Worm (Caenorhabditis elegans) whole organism, L2 larva: ENCODE measurements around the gene R02F11.12.

Source experiments
- C34F6.9 ChIP-seq: fragments of 150-350 bp; optimal IDR thresholded peaks from 2 replicates; lab custom pipeline; 2014; ENCODE audit warnings: missing biosample characterization, missing genetic modification characterization
- F13H6.1 ChIP-seq: sonication (generic microtip); optimal IDR thresholded peaks from 2 replicates; lab custom pipeline; 2016; ENCODE audit warnings: missing genetic modification characterization, missing compliant biosample characterization
- R02D3.7 ChIP-seq: fragments of 150-350 bp; optimal IDR thresholded peaks from 2 replicates; lab custom pipeline; 2014; ENCODE audit warnings: missing biosample characterization, missing genetic modification characterization
- Y55F3AM.14 ChIP-seq: fragments of 200-800 bp; sonication (Bioruptor generic); optimal IDR thresholded peaks from 2 replicates; lab custom pipeline; 2018; ENCODE audit warnings: mild to moderate bottlenecking, missing genetic modification characterization, missing compliant biosample characterization
- ZK546.5 ChIP-seq: sonication (generic microtip); optimal IDR thresholded peaks from 2 replicates; lab custom pipeline; 2017; ENCODE audit warnings: missing biosample characterization, missing genetic modification characterization
- alr-1 ChIP-seq: fragments of 150-350 bp; optimal IDR thresholded peaks from 2 replicates; lab custom pipeline; 2014; ENCODE audit warnings: missing biosample characterization, missing genetic modification characterization
- aly-2 ChIP-seq: fragments of 150-350 bp; optimal IDR thresholded peaks from 2 replicates; lab custom pipeline; 2014; ENCODE audit warnings: missing biosample characterization, missing genetic modification characterization
- ama-1 ChIP-seq: fragments of 150-350 bp; optimal IDR thresholded peaks from 2 replicates; lab custom pipeline; 2018; ENCODE audit warnings: inconsistent platforms
- blmp-1 ChIP-seq: sonication (generic microtip); optimal IDR thresholded peaks from 2 replicates; lab custom pipeline; 2017; ENCODE audit warnings: missing genetic modification characterization, mild to moderate bottlenecking, missing compliant biosample characterization, antibody characterized with exemption, moderate library complexity; ENCODE audit not compliant: insufficient read depth
- ceh-16 ChIP-seq: fragments of 150-350 bp; optimal IDR thresholded peaks from 2 replicates; lab custom pipeline; 2014; ENCODE audit warnings: missing biosample characterization, missing genetic modification characterization
- ceh-82 ChIP-seq: fragments of 150-350 bp; optimal IDR thresholded peaks from 2 replicates; lab custom pipeline; 2014; ENCODE audit warnings: missing biosample characterization, missing genetic modification characterization
- crh-2 ChIP-seq: sonication (generic microtip); optimal IDR thresholded peaks from 2 replicates; lab custom pipeline; 2017; ENCODE audit warnings: missing biosample characterization, missing genetic modification characterization
- dmd-4 ChIP-seq: sonication (generic microtip); optimal IDR thresholded peaks from 2 replicates; lab custom pipeline; 2017; ENCODE audit warnings: missing biosample characterization, missing genetic modification characterization
- egl-27 ChIP-seq: sonication (generic microtip); optimal IDR thresholded peaks from 3 replicates; lab custom pipeline; 2017; ENCODE audit warnings: missing biosample characterization, missing genetic modification reagents, missing genetic modification characterization
- elt-1 ChIP-seq: fragments of 150-350 bp; optimal IDR thresholded peaks from 2 replicates; lab custom pipeline; 2014; ENCODE audit warnings: missing biosample characterization, missing genetic modification characterization
- fos-1 ChIP-seq: fragments of 150-350 bp; optimal IDR thresholded peaks from 2 replicates; lab custom pipeline; 2014; ENCODE audit warnings: missing biosample characterization, missing genetic modification characterization
- gmeb-1 ChIP-seq: fragments of 150-350 bp; optimal IDR thresholded peaks from 2 replicates; lab custom pipeline; 2014; ENCODE audit warnings: missing biosample characterization, missing genetic modification characterization
- lin-11 ChIP-seq: fragments of 150-350 bp; sonication (generic microtip); optimal IDR thresholded peaks from 2 replicates; lab custom pipeline; 2014; ENCODE audit warnings: missing biosample characterization, missing genetic modification characterization, inconsistent platforms, mixed read lengths
- lin-13 ChIP-seq: fragments of 150-350 bp; optimal IDR thresholded peaks from 2 replicates; lab custom pipeline; 2014; ENCODE audit warnings: missing biosample characterization, missing genetic modification reagents, missing genetic modification characterization
- lin-39 ChIP-seq: fragments of 150-350 bp; optimal IDR thresholded peaks from 2 replicates; lab custom pipeline; 2014; ENCODE audit warnings: missing biosample characterization, missing genetic modification reagents, missing genetic modification characterization
- lsy-2 ChIP-seq, 2 experiments: fragments of 150-350 bp in 1 of 2; sonication (generic microtip) in 1 of 2; optimal IDR thresholded peaks; 2 replicates each; lab custom pipeline; 2014 to 2017; ENCODE audit warnings: missing biosample characterization in 2 of 2, missing genetic modification characterization in 2 of 2
- mab-5 ChIP-seq: fragments of 150-350 bp; optimal IDR thresholded peaks from 2 replicates; lab custom pipeline; 2014; ENCODE audit warnings: missing biosample characterization, missing genetic modification characterization
- mdl-1 ChIP-seq, 2 experiments: fragments of 150-350 bp in 1 of 2; sonication (generic microtip) in 1 of 2; optimal IDR thresholded peaks; 2 replicates each; lab custom pipeline; 2017; ENCODE audit warnings: missing biosample characterization in 2 of 2, missing genetic modification characterization in 2 of 2
- nhr-12 ChIP-seq: fragments of 150-350 bp; optimal IDR thresholded peaks from 2 replicates; lab custom pipeline; 2014; ENCODE audit warnings: missing biosample characterization, missing genetic modification characterization
- nhr-129 ChIP-seq: fragments of 150-350 bp; optimal IDR thresholded peaks from 2 replicates; lab custom pipeline; 2014; ENCODE audit warnings: missing biosample characterization, missing genetic modification characterization
- nhr-21 ChIP-seq: fragments of 150-350 bp; optimal IDR thresholded peaks from 2 replicates; lab custom pipeline; 2014; ENCODE audit warnings: missing biosample characterization, missing genetic modification characterization
- nhr-25 ChIP-seq: fragments of 150-350 bp; sonication (generic microtip); optimal IDR thresholded peaks from 3 replicates; lab custom pipeline; 2014; ENCODE audit warnings: missing biosample characterization, missing genetic modification characterization
- nhr-6 ChIP-seq: fragments of 150-350 bp; optimal IDR thresholded peaks from 2 replicates; lab custom pipeline; 2014; ENCODE audit warnings: missing biosample characterization, missing genetic modification characterization
- nhr-77 ChIP-seq: fragments of 150-350 bp; optimal IDR thresholded peaks from 2 replicates; lab custom pipeline; 2014; ENCODE audit warnings: missing biosample characterization, missing genetic modification characterization
- peb-1 ChIP-seq: fragments of 150-350 bp; optimal IDR thresholded peaks from 2 replicates; lab custom pipeline; 2014; ENCODE audit warnings: missing biosample characterization, missing genetic modification characterization
- skn-1 ChIP-seq: sonication (generic microtip); optimal IDR thresholded peaks from 2 replicates; lab custom pipeline; 2017; ENCODE audit warnings: missing biosample characterization, missing genetic modification characterization
- sma-3 ChIP-seq: sonication (generic microtip); optimal IDR thresholded peaks from 2 replicates; lab custom pipeline; 2016; ENCODE audit warnings: missing genetic modification reagents, missing genetic modification characterization, missing compliant biosample characterization
- sma-9 ChIP-seq, 2 experiments: fragments of 150-350 bp in 1 of 2; sonication (generic microtip) in 1 of 2; optimal IDR thresholded peaks; 2 replicates each; lab custom pipeline; 2014 to 2016; ENCODE audit warnings: missing genetic modification characterization in 2 of 2, mild to moderate bottlenecking in 1 of 2, missing biosample characterization in 1 of 2, missing compliant biosample characterization in 1 of 2, missing genetic modification reagents in 1 of 2, moderate library complexity in 1 of 2
- snpc-4 ChIP-seq: fragments of 150-350 bp; optimal IDR thresholded peaks from 2 replicates; lab custom pipeline; 2014; ENCODE audit warnings: missing biosample characterization, missing genetic modification characterization
- unc-55 ChIP-seq: fragments of 150-350 bp; sonication (generic microtip); optimal IDR thresholded peaks from 3 replicates; lab custom pipeline; 2014; ENCODE audit warnings: missing biosample characterization, missing genetic modification reagents, missing genetic modification characterization
- unc-62 ChIP-seq: fragments of 150-350 bp; optimal IDR thresholded peaks from 2 replicates; lab custom pipeline; 2014; ENCODE audit warnings: missing biosample characterization, missing genetic modification reagents, missing genetic modification characterization
- zag-1 ChIP-seq: fragments of 150-350 bp; optimal IDR thresholded peaks from 2 replicates; lab custom pipeline; 2014; ENCODE audit warnings: missing biosample characterization, missing genetic modification characterization
- ztf-11 ChIP-seq: sonication (generic microtip); optimal IDR thresholded peaks from 2 replicates; lab custom pipeline; 2017; ENCODE audit warnings: missing biosample characterization, missing genetic modification characterization
- ztf-4 ChIP-seq: fragments of 150-350 bp; optimal IDR thresholded peaks from 2 replicates; lab custom pipeline; 2014; ENCODE audit warnings: missing biosample characterization, missing genetic modification characterization

Gene R02F11.12

DNA sequence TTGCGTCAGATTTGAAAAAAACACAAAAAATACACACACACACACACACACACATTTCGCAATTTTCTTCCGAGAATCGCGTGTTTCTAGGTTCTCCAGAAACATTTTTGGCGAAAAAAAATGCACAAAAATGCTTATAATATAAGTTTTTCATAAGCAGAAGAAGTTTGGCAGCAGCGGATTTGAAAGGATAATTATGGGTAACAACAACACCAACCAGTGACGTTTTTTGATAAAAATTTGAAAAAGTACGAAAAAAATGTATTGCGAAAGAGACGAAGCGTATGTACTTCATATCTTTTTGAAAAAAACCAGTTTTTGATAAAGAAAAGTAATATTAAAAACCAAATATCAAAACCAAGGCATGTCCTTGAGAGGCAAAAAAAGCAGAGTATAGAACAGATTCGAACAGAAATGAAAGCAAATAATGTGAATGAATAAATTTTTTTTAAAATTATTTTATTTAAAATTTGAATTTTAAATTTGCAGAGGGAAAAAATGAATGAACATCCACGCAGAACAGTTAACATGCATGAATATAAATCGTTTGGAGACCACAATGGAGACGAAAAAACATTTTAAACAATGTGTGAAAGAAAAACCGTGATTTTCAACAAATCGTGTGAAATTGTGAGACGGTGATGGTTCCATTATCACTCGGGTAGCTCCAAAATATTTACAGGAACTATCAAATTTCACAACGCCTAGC, 33.4 kb downstream of the R02F11.12 start:
- TF ChIP-seq dmd-4 (tag; lab: Kevin White, UChicago) (no peak), ceh-82 (no peak), snpc-4 (tag; lab: Kevin White, UChicago) (no peak), nhr-129 (tag; lab: Kevin White, UChicago) (peak; percentile 56), ama-1 (lab: Kevin White, UChicago) (peak; percentile 54), gmeb-1 (peak; percentile 29), egl-27 (tag; lab: Kevin White, UChicago) (no peak), lin-11 (tag; lab: Kevin White, UChicago) (no peak), lin-13 (peak; percentile 64), ztf-4 (tag; lab: Kevin White, UChicago) (peak; percentile 95), ZK546.5 (tag; lab: Kevin White, UChicago) (no peak), ztf-11 (tag; lab: Kevin White, UChicago) (no peak), skn-1 (no peak), nhr-77 (no peak), unc-55 (GFP tag; lab: Kevin White, UChicago) (peak; percentile 25), unc-62 (GFP tag; lab: Kevin White, UChicago) (no peak), lsy-2 (tag; optimal IDR thresholded peaks at IDR 0.05; lab: Kevin White, UChicago) (peak in 1 of 2 experiments; percentile 30), nhr-6 (tag; lab: Kevin White, UChicago) (no peak), C34F6.9 (tag; lab: Kevin White, UChicago) (peak; percentile 47), sma-3 (GFP tag; lab: Kevin White, UChicago) (peak; percentile 7), aly-2 (tag; lab: Kevin White, UChicago) (no peak), zag-1 (tag; lab: Kevin White, UChicago) (no peak), lin-39 (tag; lab: Kevin White, UChicago) (no peak), crh-2 (tag; lab: Kevin White, UChicago) (peak; percentile 33), nhr-25 (tag; lab: Kevin White, UChicago) (peak; percentile 51), Y55F3AM.14 (peak; percentile 92), R02D3.7 (no peak), mab-5 (no peak), nhr-12 (tag; lab: Kevin White, UChicago) (no peak)

DNA sequence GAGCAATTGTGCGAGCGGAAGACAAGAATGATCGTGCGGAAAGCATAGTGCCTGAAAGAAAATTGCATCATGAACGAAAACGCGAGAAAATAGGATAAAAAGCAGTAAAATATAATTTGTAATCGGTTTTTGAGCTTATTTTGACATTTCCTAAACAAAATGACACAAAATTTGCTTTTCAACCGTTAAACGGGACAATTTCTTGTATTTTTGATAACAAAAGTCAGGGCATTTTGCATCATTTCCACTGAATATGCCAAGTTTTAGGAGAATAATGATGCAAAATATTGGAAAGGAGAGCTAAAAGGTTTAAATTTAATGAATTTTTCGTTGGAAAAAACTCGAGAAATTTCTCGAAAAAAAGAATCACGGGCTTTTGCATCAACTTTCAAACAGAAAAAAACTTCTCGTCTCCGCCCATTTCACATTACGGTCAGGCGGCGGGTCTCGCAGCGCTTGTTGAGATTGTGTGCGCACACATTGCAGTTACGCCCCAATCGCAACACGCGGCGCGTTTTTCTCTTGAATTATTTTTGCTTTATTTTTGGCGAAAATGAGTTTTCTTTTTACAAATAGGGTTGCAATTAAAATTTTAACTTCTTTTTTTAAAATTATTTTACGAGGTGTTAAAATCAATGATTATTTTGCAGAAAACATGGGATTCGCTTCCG, 36.4 kb downstream of the R02F11.12 start, which contains the start of the genes hsp-6 and C37H5.5:
Gene hsp-6 (minus strand): TSS at position 51 of the 671 bp plus-strand sequence.
Gene C37H5.5 (plus strand): TSS at position 651 of the 671 bp plus-strand sequence.
- TF ChIP-seq ztf-11 (tag; lab: Kevin White, UChicago): no peak
- peak; percentile 42 to 92 for TF ChIP-seq lsy-2 (tag; optimal IDR thresholded peaks at IDR 0.05; lab: Kevin White, UChicago)
- TF ChIP-seq Y55F3AM.14: peak; percentile 59
- peak in 1 of 2 experiments; percentile 10 for TF ChIP-seq mdl-1 (tag; optimal IDR thresholded peaks at IDR 0.05; lab: Kevin White, UChicago)
- peak; percentile 70 for TF ChIP-seq C34F6.9 (tag; lab: Kevin White, UChicago)
- TF ChIP-seq sma-3 (GFP tag; lab: Kevin White, UChicago): peak; percentile 84
- TF ChIP-seq nhr-21 (tag; lab: Kevin White, UChicago): peak; percentile 49
- peak; percentile 61 for TF ChIP-seq ceh-16
- TF ChIP-seq ama-1 (lab: Kevin White, UChicago): peak; percentile 31
- peak; percentile 78 for TF ChIP-seq nhr-129 (tag; lab: Kevin White, UChicago)
- TF ChIP-seq peb-1 (tag; lab: Kevin White, UChicago): no peak
- peak; percentile 88 for TF ChIP-seq crh-2 (tag; lab: Kevin White, UChicago)
- TF ChIP-seq sma-9 (GFP tag; optimal IDR thresholded peaks at IDR 0.05; lab: Kevin White, UChicago): peak; percentile 82
- TF ChIP-seq sma-9 (tag; optimal IDR thresholded peaks at IDR 0.05; lab: Kevin White, UChicago): no peak
- peak; percentile 96 for TF ChIP-seq unc-55 (GFP tag; lab: Kevin White, UChicago)
- peak; percentile 89 for TF ChIP-seq lin-11 (tag; lab: Kevin White, UChicago)
- TF ChIP-seq nhr-25 (tag; lab: Kevin White, UChicago): peak; percentile 68
- no peak for TF ChIP-seq alr-1 (tag; lab: Kevin White, UChicago)
- TF ChIP-seq fos-1 (tag; lab: Kevin White, UChicago): peak; percentile 70
- peak; percentile 39 for TF ChIP-seq mab-5
- TF ChIP-seq ZK546.5 (tag; lab: Kevin White, UChicago): no peak
- TF ChIP-seq dmd-4 (tag; lab: Kevin White, UChicago): no peak
- no peak for TF ChIP-seq aly-2 (tag; lab: Kevin White, UChicago)
- TF ChIP-seq gmeb-1: peak; percentile 79
- peak; percentile 36 for TF ChIP-seq blmp-1 (tag; lab: Kevin White, UChicago)
- peak; percentile 82 for TF ChIP-seq F13H6.1 (tag; lab: Kevin White, UChicago)
- peak; percentile 75 for TF ChIP-seq ztf-4 (tag; lab: Kevin White, UChicago)
- TF ChIP-seq nhr-6 (tag; lab: Kevin White, UChicago): no peak
- peak; percentile 49 for TF ChIP-seq zag-1 (tag; lab: Kevin White, UChicago)
- TF ChIP-seq lin-13: peak; percentile 80
- no peak for TF ChIP-seq elt-1
- TF ChIP-seq egl-27 (tag; lab: Kevin White, UChicago): no peak
- TF ChIP-seq ceh-82: peak; percentile 76
- TF ChIP-seq snpc-4 (tag; lab: Kevin White, UChicago): peak; percentile 39
